Worm (Caenorhabditis elegans) whole organism, L4/young adult: Measurements from ENCODE around the gene H41C03.1.

ENCODE experiments used
- W03F9.2 ChIP-seq: fragments of 150-350 bp; optimal IDR thresholded peaks from 2 replicates; lab custom pipeline; 2014; ENCODE audit warnings: missing biosample characterization, missing genetic modification characterization
- dao-5 ChIP-seq: sonication (generic microtip); optimal IDR thresholded peaks from 2 replicates; lab custom pipeline; 2016; ENCODE audit warnings: missing genotype, missing genetic modification characterization, moderate library complexity, missing compliant biosample characterization
- him-1 ChIP-seq: sonication (generic microtip); optimal IDR thresholded peaks from 2 replicates; lab custom pipeline; 2016; ENCODE audit warnings: missing genotype, missing genetic modification reagents, missing genetic modification characterization, missing compliant biosample characterization

Gene H41C03.1

ce11 chrII:5896512-5896911 is 42.3 kb downstream of the H41C03.1 start:
- TF ChIP-seq dao-5 (tag; lab: Kevin White, UChicago), result no peak
- no peak for TF ChIP-seq W03F9.2 (tag; lab: Kevin White, UChicago)
- TF ChIP-seq him-1 (tag; lab: Kevin White, UChicago), result no peak

- TF ChIP-seq dao-5 (tag; lab: Kevin White, UChicago) (no peak), him-1 (tag; lab: Kevin White, UChicago) (no peak), W03F9.2 (tag; lab: Kevin White, UChicago) (no peak)
Observed at ce11 chrII:5899080-5899479, 44.9 kb downstream of the H41C03.1 start.

- TF ChIP-seq W03F9.2 (tag; lab: Kevin White, UChicago) (peak; percentile 16), him-1 (tag; lab: Kevin White, UChicago) (no peak)
Observed at ce11 chrII:5899865-5900486, 45.8 kb downstream of the H41C03.1 start.

- TF ChIP-seq W03F9.2 (tag; lab: Kevin White, UChicago) (no peak), him-1 (tag; lab: Kevin White, UChicago) (no peak), dao-5 (tag; lab: Kevin White, UChicago) (no peak)
Observed at ce11 chrII:5901407-5902026, 47.3 kb downstream of the H41C03.1 start.

- TF ChIP-seq W03F9.2 (tag; lab: Kevin White, UChicago), result no peak
- no peak for TF ChIP-seq dao-5 (tag; lab: Kevin White, UChicago)
- no peak for TF ChIP-seq him-1 (tag; lab: Kevin White, UChicago)
Observed at ce11 chrII:5902139-5902538, 47.9 kb downstream of the H41C03.1 start.

- TF ChIP-seq W03F9.2 (tag; lab: Kevin White, UChicago) (no peak), dao-5 (tag; lab: Kevin White, UChicago) (no peak), him-1 (tag; lab: Kevin White, UChicago) (no peak)
Observed at ce11 chrII:5904252-5904651, 50.0 kb downstream of the H41C03.1 start, which contains the start of gene tsp-18. Gene tsp-18 (plus strand): TSS chrII:5904552.

- TF ChIP-seq him-1 (tag; lab: Kevin White, UChicago), result no peak
- no peak for TF ChIP-seq dao-5 (tag; lab: Kevin White, UChicago)
- no peak for TF ChIP-seq W03F9.2 (tag; lab: Kevin White, UChicago)
Observed at ce11 chrII:5906274-5906673, 52.1 kb downstream of the H41C03.1 start, which contains the start of gene F59G1.8. Gene F59G1.8 (plus strand): TSS chrII:5906566.
